Worm (Caenorhabditis elegans) whole organism, L2 larva: ENCODE data around the gene nuo-3.

Source experiments
- aly-2 ChIP-seq: fragments of 150-350 bp; optimal IDR thresholded peaks from 2 replicates; lab custom pipeline; 2014; ENCODE audit warnings: missing biosample characterization, missing genetic modification characterization
- blmp-1 ChIP-seq: sonication (generic microtip); optimal IDR thresholded peaks from 2 replicates; lab custom pipeline; 2017; ENCODE audit warnings: missing genetic modification characterization, mild to moderate bottlenecking, missing compliant biosample characterization, antibody characterized with exemption, moderate library complexity; ENCODE audit not compliant: insufficient read depth
- ceh-16 ChIP-seq: fragments of 150-350 bp; optimal IDR thresholded peaks from 2 replicates; lab custom pipeline; 2014; ENCODE audit warnings: missing biosample characterization, missing genetic modification characterization
- elt-1 ChIP-seq: fragments of 150-350 bp; optimal IDR thresholded peaks from 2 replicates; lab custom pipeline; 2014; ENCODE audit warnings: missing biosample characterization, missing genetic modification characterization
- lin-13 ChIP-seq: fragments of 150-350 bp; optimal IDR thresholded peaks from 2 replicates; lab custom pipeline; 2014; ENCODE audit warnings: missing biosample characterization, missing genetic modification reagents, missing genetic modification characterization
- lsy-2 ChIP-seq, 2 experiments: fragments of 150-350 bp in 1 of 2; sonication (generic microtip) in 1 of 2; optimal IDR thresholded peaks; 2 replicates each; lab custom pipeline; 2014 to 2017; ENCODE audit warnings: missing biosample characterization in 2 of 2, missing genetic modification characterization in 2 of 2
- mab-5 ChIP-seq: fragments of 150-350 bp; optimal IDR thresholded peaks from 2 replicates; lab custom pipeline; 2014; ENCODE audit warnings: missing biosample characterization, missing genetic modification characterization
- nhr-12 ChIP-seq: fragments of 150-350 bp; optimal IDR thresholded peaks from 2 replicates; lab custom pipeline; 2014; ENCODE audit warnings: missing biosample characterization, missing genetic modification characterization
- nhr-129 ChIP-seq: fragments of 150-350 bp; optimal IDR thresholded peaks from 2 replicates; lab custom pipeline; 2014; ENCODE audit warnings: missing biosample characterization, missing genetic modification characterization
- unc-39 ChIP-seq: fragments of 150-350 bp; optimal IDR thresholded peaks from 2 replicates; lab custom pipeline; 2014; ENCODE audit warnings: missing biosample characterization, missing genetic modification characterization
- ztf-4 ChIP-seq: fragments of 150-350 bp; optimal IDR thresholded peaks from 2 replicates; lab custom pipeline; 2014; ENCODE audit warnings: missing biosample characterization, missing genetic modification characterization

ce11 chrIV:14770663-14771062 is 26.7 kb downstream of the nuo-3 start:
- TF ChIP-seq elt-1 (tag; lab: Kevin White, UChicago) (no peak), nhr-12 (tag; lab: Kevin White, UChicago) (no peak), aly-2 (tag; lab: Kevin White, UChicago) (no peak), lsy-2 (tag; optimal IDR thresholded peaks at IDR 0.05; lab: Kevin White, UChicago) (no peak), ztf-4 (tag; lab: Kevin White, UChicago) (no peak), ceh-16 (tag; lab: Kevin White, UChicago) (no peak), unc-39 (tag; lab: Kevin White, UChicago) (no peak), mab-5 (tag; lab: Kevin White, UChicago) (no peak), blmp-1 (no peak), nhr-129 (tag; lab: Kevin White, UChicago) (no peak), lin-13 (GFP tag; lab: Kevin White, UChicago) (no peak)
